Worm (Caenorhabditis elegans) whole organism, L4 larva: ENCODE results near the gene gst-12.

Source experiments
- D1046.2 ChIP-seq: fragments of 200-800 bp; sonication (Bioruptor generic); IDR thresholded peaks from 2 replicates; pipeline ENCODE4 v1.3.6; 2022; ENCODE audit warnings: missing genetic modification characterization, missing compliant biosample characterization
- F10B5.3 ChIP-seq: sonication (generic microtip); optimal IDR thresholded peaks from 2 replicates; lab custom pipeline; 2016; ENCODE audit warnings: mild to moderate bottlenecking, missing genetic modification characterization, missing compliant biosample characterization
- F26F4.8 ChIP-seq: fragments of 200-800 bp; sonication (Bioruptor generic); conservative IDR thresholded peaks from 2 replicates; pipeline ENCODE4 v1.3.6; 2022; ENCODE audit warnings: missing genetic modification characterization, missing compliant biosample characterization
- F49E8.2 ChIP-seq: sonication (generic microtip); optimal IDR thresholded peaks from 2 replicates; lab custom pipeline; 2016; ENCODE audit warnings: missing compliant biosample characterization, mild to moderate bottlenecking, missing genetic modification characterization, borderline replicate concordance
- R02D3.7 ChIP-seq: fragments of 150-350 bp; sonication (generic microtip); optimal IDR thresholded peaks from 3 replicates; lab custom pipeline; 2014; ENCODE audit warnings: missing biosample characterization, missing genetic modification characterization
- T26A8.4 ChIP-seq: fragments of 200-800 bp; sonication (Bioruptor generic); IDR thresholded peaks from 2 replicates; pipeline ENCODE4 v1.3.6; 2022; ENCODE audit warnings: missing genetic modification characterization, missing compliant biosample characterization
- Y5F2A.4 ChIP-seq: fragments of 200-800 bp; sonication (Bioruptor generic); optimal IDR thresholded peaks from 2 replicates; lab custom pipeline; 2018; ENCODE audit warnings: mild to moderate bottlenecking, missing genetic modification characterization, missing compliant biosample characterization
- Y75B8A.6 ChIP-seq: fragments of 200-800 bp; sonication (Bioruptor generic); IDR thresholded peaks from 2 replicates; pipeline ENCODE4 v1.3.6; 2022; ENCODE audit warnings: missing genetic modification reagents, missing genetic modification characterization, missing compliant biosample characterization
- aly-2 ChIP-seq: sonication (generic microtip); optimal IDR thresholded peaks from 2 replicates; lab custom pipeline; 2018; ENCODE audit warnings: missing biosample characterization, missing genetic modification characterization
- arid-1 ChIP-seq: fragments of 200-800 bp; sonication (Bioruptor generic); conservative IDR thresholded peaks from 2 replicates; pipeline ENCODE4 v1.3.6; 2022; ENCODE audit warnings: missing genetic modification reagents, missing genetic modification characterization, missing compliant biosample characterization
- ceh-20 ChIP-seq: fragments of 200-800 bp; sonication (Bioruptor generic); IDR thresholded peaks from 2 replicates; pipeline ENCODE4 v1.3.6; 2022; ENCODE audit warnings: missing genetic modification reagents, missing genetic modification characterization, missing compliant biosample characterization
- ceh-62 ChIP-seq: sonication (generic microtip); optimal IDR thresholded peaks from 2 replicates; lab custom pipeline; 2017; ENCODE audit warnings: missing biosample characterization, missing genetic modification characterization
- daf-16 ChIP-seq, 3 experiments: sonication (generic microtip); optimal IDR thresholded peaks; 2 replicates each; lab custom pipeline; 2016 to 2017; ENCODE audit warnings: missing genetic modification characterization in 3 of 3, missing genetic modification reagents in 3 of 3, mild to moderate bottlenecking in 2 of 3, missing compliant biosample characterization in 2 of 3, missing biosample characterization in 1 of 3, moderate library complexity in 1 of 3
- dmd-6 ChIP-seq: fragments of 200-800 bp; sonication (Bioruptor generic); IDR thresholded peaks from 2 replicates; pipeline ENCODE4 v1.3.6; 2022; ENCODE audit warnings: missing genetic modification reagents, missing genetic modification characterization, missing compliant biosample characterization
- dpl-1 ChIP-seq: fragments of 150-350 bp; optimal IDR thresholded peaks from 2 replicates; lab custom pipeline; 2014; ENCODE audit warnings: missing biosample characterization, missing genetic modification reagents, missing genetic modification characterization
- duxl-1 ChIP-seq: sonication (generic microtip); optimal IDR thresholded peaks from 2 replicates; lab custom pipeline; 2016; ENCODE audit warnings: mild to moderate bottlenecking, missing genetic modification characterization, moderate library complexity, missing compliant biosample characterization; ENCODE audit not compliant: poor library complexity
- fos-1 ChIP-seq: fragments of 150-350 bp; optimal IDR thresholded peaks from 2 replicates; lab custom pipeline; 2014; ENCODE audit warnings: missing biosample characterization, missing genetic modification characterization
- gei-8 ChIP-seq: fragments of 200-800 bp; sonication (Bioruptor generic); optimal IDR thresholded peaks from 2 replicates; lab custom pipeline; 2018; ENCODE audit warnings: mild to moderate bottlenecking, missing genetic modification characterization, missing compliant biosample characterization
- hif-1 ChIP-seq, 2 experiments: sonication (generic microtip); optimal IDR thresholded peaks; 2 replicates each; lab custom pipeline; 2016 to 2017; ENCODE audit warnings: missing compliant biosample characterization in 2 of 2, missing genetic modification characterization in 2 of 2, missing genetic modification reagents in 2 of 2, missing genotype in 2 of 2, mild to moderate bottlenecking in 1 of 2
- hlh-30 ChIP-seq: sonication (generic microtip); optimal IDR thresholded peaks from 2 replicates; lab custom pipeline; 2017; ENCODE audit warnings: antibody characterized with exemption, mild to moderate bottlenecking, missing genetic modification characterization, missing compliant biosample characterization; ENCODE audit not compliant: insufficient read depth
- lim-7 ChIP-seq: fragments of 200-800 bp; sonication (Bioruptor generic); IDR thresholded peaks from 2 replicates; pipeline ENCODE4 v1.3.6; 2022; ENCODE audit warnings: missing genetic modification characterization, missing compliant biosample characterization
- lin-13 ChIP-seq: fragments of 150-350 bp; optimal IDR thresholded peaks from 2 replicates; lab custom pipeline; 2014; ENCODE audit warnings: missing biosample characterization, missing genetic modification reagents, missing genetic modification characterization
- lin-39 ChIP-seq: fragments of 150-350 bp; optimal IDR thresholded peaks from 2 replicates; lab custom pipeline; 2014; ENCODE audit warnings: missing biosample characterization, missing genetic modification reagents, missing genetic modification characterization
- lir-3 ChIP-seq: sonication (generic microtip); optimal IDR thresholded peaks from 2 replicates; lab custom pipeline; 2016; ENCODE audit warnings: mild to moderate bottlenecking, missing genetic modification characterization, missing compliant biosample characterization
- lsy-2 ChIP-seq, 2 experiments: fragments of 150-350 bp in 1 of 2; sonication (generic microtip) in 1 of 2; optimal IDR thresholded peaks; 2 replicates each; lab custom pipeline; 2014 to 2017; ENCODE audit warnings: missing biosample characterization in 2 of 2, missing genetic modification characterization in 2 of 2
- madf-5 ChIP-seq, 2 experiments: fragments of 200-800 bp; sonication (Bioruptor generic); IDR thresholded peaks; 2 replicates each; pipeline ENCODE4 v1.3.6; 2022; ENCODE audit warnings: missing compliant biosample characterization in 2 of 2, missing genetic modification characterization in 2 of 2
- mdl-1 ChIP-seq, 2 experiments: fragments of 150-350 bp in 1 of 2; sonication (generic microtip) in 1 of 2; optimal IDR thresholded peaks; 2 replicates each; lab custom pipeline; 2014 to 2017; ENCODE audit warnings: missing biosample characterization in 2 of 2, missing genetic modification characterization in 2 of 2
- mdt-29 ChIP-seq: fragments of 200-800 bp; sonication (Bioruptor generic); IDR thresholded peaks from 2 replicates; pipeline ENCODE4 v1.3.6; 2022; ENCODE audit warnings: missing genetic modification reagents, missing genetic modification characterization, missing compliant biosample characterization
- mes-2 ChIP-seq: sonication (generic microtip); optimal IDR thresholded peaks from 2 replicates; lab custom pipeline; 2016; ENCODE audit warnings: missing genotype, mild to moderate bottlenecking, missing genetic modification characterization, missing compliant biosample characterization; ENCODE audit not compliant: poor library complexity, severe bottlenecking
- mxl-2 ChIP-seq: fragments of 200-800 bp; sonication (Bioruptor generic); conservative IDR thresholded peaks from 2 replicates; pipeline ENCODE4 v1.3.6; 2022; ENCODE audit warnings: missing genetic modification reagents, missing genetic modification characterization, missing compliant biosample characterization
- nhr-11 ChIP-seq: fragments of 150-350 bp; optimal IDR thresholded peaks from 2 replicates; lab custom pipeline; 2014; ENCODE audit warnings: missing biosample characterization, missing genetic modification characterization
- nhr-111 ChIP-seq: fragments of 200-800 bp; sonication (Bioruptor generic); optimal IDR thresholded peaks from 2 replicates; lab custom pipeline; 2018; ENCODE audit warnings: mild to moderate bottlenecking, missing genetic modification characterization, missing compliant biosample characterization
- nhr-237 ChIP-seq: sonication (generic microtip); optimal IDR thresholded peaks from 2 replicates; lab custom pipeline; 2017; ENCODE audit warnings: missing biosample characterization, missing genetic modification characterization
- nhr-25 ChIP-seq: sonication (generic microtip); optimal IDR thresholded peaks from 2 replicates; lab custom pipeline; 2017; ENCODE audit warnings: missing genetic modification characterization, mild to moderate bottlenecking, missing compliant biosample characterization, antibody characterized with exemption, moderate library complexity, borderline replicate concordance; ENCODE audit not compliant: insufficient read depth
- nhr-28 ChIP-seq: fragments of 150-350 bp; optimal IDR thresholded peaks from 2 replicates; lab custom pipeline; 2014; ENCODE audit warnings: missing biosample characterization, missing genetic modification characterization
- nhr-6 ChIP-seq: fragments of 150-350 bp; optimal IDR thresholded peaks from 2 replicates; lab custom pipeline; 2014; ENCODE audit warnings: missing biosample characterization, missing genetic modification characterization
- nhr-77 ChIP-seq: fragments of 150-350 bp; optimal IDR thresholded peaks from 2 replicates; lab custom pipeline; 2014; ENCODE audit warnings: missing biosample characterization, missing genetic modification characterization
- php-3 ChIP-seq: fragments of 200-800 bp; sonication (Bioruptor generic); IDR thresholded peaks from 2 replicates; pipeline ENCODE4 v1.3.6; 2022; ENCODE audit warnings: missing genetic modification reagents, missing genetic modification characterization, missing compliant biosample characterization
- rbr-2 ChIP-seq: sonication (generic microtip); optimal IDR thresholded peaks from 2 replicates; lab custom pipeline; 2016; ENCODE audit warnings: missing genotype, missing genetic modification characterization, missing compliant biosample characterization
- saeg-2 ChIP-seq: fragments of 200-800 bp; sonication (Bioruptor generic); IDR thresholded peaks from 2 replicates; pipeline ENCODE4 v1.3.6; 2022; ENCODE audit warnings: missing genetic modification reagents, missing genetic modification characterization, missing compliant biosample characterization
- tag-97 ChIP-seq: fragments of 200-800 bp; sonication (Bioruptor generic); IDR thresholded peaks from 2 replicates; pipeline ENCODE4 v1.3.6; 2022; ENCODE audit warnings: missing genetic modification characterization, missing compliant biosample characterization
- tra-1 ChIP-seq: fragments of 200-800 bp; sonication (Bioruptor generic); IDR thresholded peaks from 2 replicates; pipeline ENCODE4 v1.3.6; 2022; ENCODE audit warnings: missing genetic modification reagents, missing genetic modification characterization, missing compliant biosample characterization
- unc-39 ChIP-seq: sonication (generic microtip); optimal IDR thresholded peaks from 2 replicates; lab custom pipeline; 2017; ENCODE audit warnings: missing biosample characterization, missing genetic modification characterization
- vab-7 ChIP-seq: fragments of 200-800 bp; sonication (Bioruptor generic); IDR thresholded peaks from 2 replicates; pipeline ENCODE4 v1.3.6; 2022; ENCODE audit warnings: missing genetic modification reagents, missing genetic modification characterization, missing compliant biosample characterization
- zag-1 ChIP-seq: fragments of 150-350 bp; optimal IDR thresholded peaks from 2 replicates; lab custom pipeline; 2014; ENCODE audit warnings: missing biosample characterization, missing genetic modification characterization
- zfp-2 ChIP-seq: sonication (generic microtip); optimal IDR thresholded peaks from 2 replicates; lab custom pipeline; 2016; ENCODE audit warnings: mild to moderate bottlenecking, missing genetic modification characterization, missing compliant biosample characterization
- zip-2 ChIP-seq: fragments of 150-350 bp; optimal IDR thresholded peaks from 2 replicates; lab custom pipeline; 2014; ENCODE audit warnings: missing biosample characterization, missing genetic modification characterization
- ztf-11 ChIP-seq: fragments of 150-350 bp; optimal IDR thresholded peaks from 2 replicates; lab custom pipeline; 2014; ENCODE audit warnings: missing biosample characterization, missing genetic modification characterization

The gst-12 gene

ce11 chrII:13640210-13640609 lies 22.3 kb upstream of the gst-12 start (continued):
- TF ChIP-seq mxl-2 (no peak), tag-97 (GFP tag; lab: Robert Waterston, UW) (no peak), ceh-20 (GFP tag; lab: Robert Waterston, UW) (no peak), nhr-28 (peak; percentile 53), lsy-2 (tag; optimal IDR thresholded peaks at IDR 0.05; lab: Kevin White, UChicago) (peak in 1 of 2 experiments; percentile 58), dpl-1 (GFP tag; lab: Kevin White, UChicago) (no peak), T26A8.4 (no peak), zag-1 (tag; lab: Kevin White, UChicago) (no peak), mdl-1 (tag; optimal IDR thresholded peaks at IDR 0.05; lab: Kevin White, UChicago) (peak in 1 of 2 experiments; percentile 80), fos-1 (tag; lab: Kevin White, UChicago) (no peak), dmd-6 (GFP tag; lab: Robert Waterston, UW) (peak; percentile 41), R02D3.7 (tag; lab: Kevin White, UChicago) (no peak), saeg-2 (GFP tag; lab: Robert Waterston, UW) (no peak), lin-13 (GFP tag; lab: Kevin White, UChicago) (no peak), nhr-77 (tag; lab: Kevin White, UChicago) (peak; percentile 60)

ce11 chrII:13638576-13638975 lies 20.7 kb upstream of the gst-12 start:
- TF ChIP-seq lir-3 (tag; lab: Kevin White, UChicago) (no peak), nhr-6 (tag; lab: Kevin White, UChicago) (peak; percentile 11), Y75B8A.6 (no peak), gei-8 (no peak), nhr-25 (tag; lab: Kevin White, UChicago) (no peak), zip-2 (tag; lab: Kevin White, UChicago) (no peak), tra-1 (no peak), vab-7 (GFP tag; lab: Robert Waterston, UW) (no peak), D1046.2 (GFP tag; lab: Robert Waterston, UW) (no peak), F26F4.8 (GFP tag; lab: Robert Waterston, UW) (no peak), ceh-62 (no peak), lim-7 (GFP tag; lab: Robert Waterston, UW) (no peak), nhr-111 (GFP tag; lab: Kevin White, UChicago) (no peak), unc-39 (no peak), saeg-2 (GFP tag; lab: Robert Waterston, UW) (no peak), lin-39 (tag; lab: Kevin White, UChicago) (no peak), nhr-11 (tag; lab: Kevin White, UChicago) (no peak), zfp-2 (tag; lab: Kevin White, UChicago) (no peak), hif-1 (tag; optimal IDR thresholded peaks at IDR 0.05; lab: Kevin White, UChicago) (peak; percentile 93 to 97), fos-1 (tag; lab: Kevin White, UChicago) (no peak), dmd-6 (GFP tag; lab: Robert Waterston, UW) (peak; percentile 25), hlh-30 (tag; lab: Kevin White, UChicago) (no peak), F49E8.2 (tag; lab: Kevin White, UChicago) (no peak), madf-5 (GFP tag; IDR thresholded peaks at IDR 0.05; lab: Robert Waterston, UW) (no peak), mes-2 (no peak), duxl-1 (no peak), F10B5.3 (tag; lab: Kevin White, UChicago) (no peak), php-3 (GFP tag; lab: Robert Waterston, UW) (0 out of 2 replicates have a peak, but pooled peaks have one; percentile 19), zag-1 (tag; lab: Kevin White, UChicago) (no peak), nhr-28 (peak; percentile 75), ztf-11 (tag; lab: Kevin White, UChicago) (no peak), aly-2 (tag; lab: Kevin White, UChicago) (no peak), nhr-77 (tag; lab: Kevin White, UChicago) (peak; percentile 82), Y5F2A.4 (GFP tag; lab: Kevin White, UChicago) (no peak), daf-16 (GFP tag; optimal IDR thresholded peaks at IDR 0.05; lab: Kevin White, UChicago) (no peak), daf-16 (tag; optimal IDR thresholded peaks at IDR 0.05; lab: Kevin White, UChicago) (peak; percentile 91), mdl-1 (tag; optimal IDR thresholded peaks at IDR 0.05; lab: Kevin White, UChicago) (peak in 1 of 2 experiments; percentile 69), mdt-29 (GFP tag; lab: Robert Waterston, UW) (no peak), nhr-237 (tag; lab: Kevin White, UChicago) (no peak), arid-1 (GFP tag; lab: Robert Waterston, UW) (no peak), rbr-2 (tag; lab: Kevin White, UChicago) (no peak)
